Worm (Caenorhabditis elegans): ENCODE results near the gene grl-19.

grl-19 gene

ce11 chrIV:273299-273698, 20.9 kb upstream of the grl-19 start, which contains the start of gene srh-282:
Gene srh-282 (minus strand): TSS chrIV:273399.
- TF ChIP-seq Y56A3A.18 (GFP tag; IDR thresholded peaks at IDR 0.05) (no peak), B0336.3 (GFP tag; IDR thresholded peaks at IDR 0.05) (no peak), F55B11.4 (tag; optimal IDR thresholded peaks at IDR 0.05; ENCODE audit: borderline replicate concordance, insufficient read depth) (no peak), tbx-9 (tag; optimal IDR thresholded peaks at IDR 0.05; ENCODE audit: borderline replicate concordance) (no peak), lin-54 (GFP tag; optimal IDR thresholded peaks at IDR 0.05) (no peak), K11D2.4 (GFP tag; IDR thresholded peaks at IDR 0.05) (no peak), nfya-2 (GFP tag; IDR thresholded peaks at IDR 0.05) (no peak), chd-7 (tag; optimal IDR thresholded peaks at IDR 0.05) (no peak), ceh-27 (GFP tag; optimal IDR thresholded peaks at IDR 0.05) (no peak), snpc-4 (GFP tag; optimal IDR thresholded peaks at IDR 0.05) (no peak), snpc-4 (tag; optimal IDR thresholded peaks at IDR 0.05) (no peak), D2030.7 (GFP tag; IDR thresholded peaks at IDR 0.05) (no peak), rpc-1 (optimal IDR thresholded peaks at IDR 0.05) (no peak), rpc-1 (tag; optimal IDR thresholded peaks at IDR 0.05) (no peak), Y79H2A.3 (GFP tag; conservative IDR thresholded peaks at IDR 0.05) (no peak), ceh-40 (GFP tag; IDR thresholded peaks at IDR 0.05) (no peak), repo-1 (tag; optimal IDR thresholded peaks at IDR 0.05) (no peak)

ce11 chrIV:269107-269506, 16.8 kb upstream of the grl-19 start, which contains the start of gene T21D12.11:
Gene T21D12.11 (plus strand): TSS chrIV:269407.
- TF ChIP-seq xnd-1 (tag; optimal IDR thresholded peaks at IDR 0.05) (no peak), lsl-1 (GFP tag; optimal IDR thresholded peaks at IDR 0.05) (no peak), hlh-26 (GFP tag; conservative IDR thresholded peaks at IDR 0.05) (no peak), let-526 (GFP tag; IDR thresholded peaks at IDR 0.05) (no peak), ZK185.1 (tag; optimal IDR thresholded peaks at IDR 0.05; ENCODE audit: poor library complexity, severe bottlenecking) (no peak), B0035.1 (tag; optimal IDR thresholded peaks at IDR 0.05) (no peak), F10E7.11 (tag; optimal IDR thresholded peaks at IDR 0.05) (no peak), madf-8 (GFP tag; conservative IDR thresholded peaks at IDR 0.05) (no peak), Y53G8AR.9 (GFP tag; conservative IDR thresholded peaks at IDR 0.05) (no peak), ceh-100 (GFP tag; IDR thresholded peaks at IDR 0.05) (no peak)

- no peak for TF ChIP-seq nfya-2 (GFP tag; IDR thresholded peaks at IDR 0.05)
- TF ChIP-seq mes-4 (tag; optimal IDR thresholded peaks at IDR 0.05): no peak
Observed at ce11 chrIV:266148-266547, 13.8 kb upstream of the grl-19 start, which contains the start of gene T21D12.12. Gene T21D12.12 (plus strand): TSS chrIV:266448.

- TF ChIP-seq nfya-2 (GFP tag; IDR thresholded peaks at IDR 0.05) (no peak), nhr-80 (tag; optimal IDR thresholded peaks at IDR 0.05) (no peak), ztf-3 (GFP tag; optimal IDR thresholded peaks at IDR 0.05) (no peak), unc-62 (GFP tag; optimal IDR thresholded peaks at IDR 0.05) (no peak), rcor-1 (GFP tag; IDR thresholded peaks at IDR 0.05) (no peak), lin-35 (GFP tag; optimal IDR thresholded peaks at IDR 0.05) (peak in 1 of 3 experiments; percentile 34), hlh-26 (GFP tag; conservative IDR thresholded peaks at IDR 0.05) (no peak), ztf-28 (GFP tag; IDR thresholded peaks at IDR 0.05) (no peak), F23B12.7 (tag; optimal IDR thresholded peaks at IDR 0.05; ENCODE audit: insufficient read depth) (no peak), ceh-91 (GFP tag; IDR thresholded peaks at IDR 0.05) (no peak), F22D6.2 (tag; optimal IDR thresholded peaks at IDR 0.05) (no peak), hmg-1.2 (GFP tag; IDR thresholded peaks at IDR 0.05) (peak; percentile 80; the same call in 1 of the 2 replicates)
Observed at ce11 chrIV:264182-264709, 11.9 kb upstream of the grl-19 start, which contains the start of gene pat-6. Gene pat-6 (minus strand): TSS chrIV:264232.

Data from whole organism, young adult.